Worm (Caenorhabditis elegans) whole organism, L4 larva: ENCODE measurements around the gene K08B12.1.
A peak's percentile ranks its signal among the peaks of the same experiment; 100 is the strongest.

Experiments
- F37D6.2 ChIP-seq: sonication (generic microtip); optimal IDR thresholded peaks from 2 replicates; lab custom pipeline; 2016; ENCODE audit warnings: mild to moderate bottlenecking, missing genetic modification characterization, missing compliant biosample characterization
- ZK337.2 ChIP-seq: fragments of 200-800 bp; sonication (Bioruptor generic); IDR thresholded peaks from 2 replicates; pipeline ENCODE4 v1.3.6; 2022; ENCODE audit warnings: missing genetic modification reagents, missing genetic modification characterization, missing compliant biosample characterization
- ceh-20 ChIP-seq: fragments of 200-800 bp; sonication (Bioruptor generic); IDR thresholded peaks from 2 replicates; pipeline ENCODE4 v1.3.6; 2022; ENCODE audit warnings: missing genetic modification reagents, missing genetic modification characterization, missing compliant biosample characterization
- ceh-28 ChIP-seq: fragments of 150-350 bp; optimal IDR thresholded peaks from 2 replicates; lab custom pipeline; 2014; ENCODE audit warnings: missing biosample characterization, missing genetic modification reagents, missing genetic modification characterization
- ceh-44 ChIP-seq: fragments of 200-800 bp; sonication (Bioruptor generic); IDR thresholded peaks from 2 replicates; pipeline ENCODE4 v1.3.6; 2022; ENCODE audit warnings: missing genetic modification reagents, missing genetic modification characterization, missing compliant biosample characterization
- ceh-82 ChIP-seq: sonication (generic microtip); optimal IDR thresholded peaks from 2 replicates; lab custom pipeline; 2017; ENCODE audit warnings: missing biosample characterization, missing genetic modification characterization
- ctbp-1 ChIP-seq: fragments of 200-800 bp; sonication (Bioruptor generic); IDR thresholded peaks from 2 replicates; pipeline ENCODE4 v1.3.6; 2022; ENCODE audit warnings: missing genetic modification reagents, missing genetic modification characterization, missing compliant biosample characterization
- daf-19 ChIP-seq: fragments of 200-800 bp; sonication (Bioruptor generic); conservative IDR thresholded peaks from 2 replicates; pipeline ENCODE4 v1.3.6; 2022; ENCODE audit warnings: missing genetic modification characterization, missing compliant biosample characterization
- dmd-6 ChIP-seq: fragments of 200-800 bp; sonication (Bioruptor generic); IDR thresholded peaks from 2 replicates; pipeline ENCODE4 v1.3.6; 2022; ENCODE audit warnings: missing genetic modification reagents, missing genetic modification characterization, missing compliant biosample characterization
- dmd-8 ChIP-seq: fragments of 200-800 bp; sonication (Bioruptor generic); IDR thresholded peaks from 2 replicates; pipeline ENCODE4 v1.3.6; 2022; ENCODE audit warnings: missing genetic modification characterization, missing compliant biosample characterization
- dpl-1 ChIP-seq: fragments of 150-350 bp; optimal IDR thresholded peaks from 2 replicates; lab custom pipeline; 2014; ENCODE audit warnings: missing biosample characterization, missing genetic modification reagents, missing genetic modification characterization
- egl-43 ChIP-seq: fragments of 200-800 bp; sonication (Bioruptor generic); IDR thresholded peaks from 2 replicates; pipeline ENCODE4 v1.3.6; 2022; ENCODE audit warnings: missing genetic modification reagents, missing genetic modification characterization, missing compliant biosample characterization
- fos-1 ChIP-seq: fragments of 150-350 bp; optimal IDR thresholded peaks from 2 replicates; lab custom pipeline; 2014; ENCODE audit warnings: missing biosample characterization, missing genetic modification characterization
- hif-1 ChIP-seq, 2 experiments: sonication (generic microtip); optimal IDR thresholded peaks; 2 replicates each; lab custom pipeline; 2016 to 2017; ENCODE audit warnings: missing compliant biosample characterization in 2 of 2, missing genetic modification characterization in 2 of 2, missing genetic modification reagents in 2 of 2, missing genotype in 2 of 2, mild to moderate bottlenecking in 1 of 2
- hlh-11 ChIP-seq: fragments of 200-800 bp; sonication (Bioruptor generic); optimal IDR thresholded peaks from 2 replicates; lab custom pipeline; 2018; ENCODE audit warnings: mild to moderate bottlenecking, missing genetic modification characterization, missing compliant biosample characterization
- hlh-30 ChIP-seq: sonication (generic microtip); optimal IDR thresholded peaks from 2 replicates; lab custom pipeline; 2017; ENCODE audit warnings: antibody characterized with exemption, mild to moderate bottlenecking, missing genetic modification characterization, missing compliant biosample characterization; ENCODE audit not compliant: insufficient read depth
- jun-1 ChIP-seq: fragments of 150-350 bp; optimal IDR thresholded peaks from 2 replicates; lab custom pipeline; 2014; ENCODE audit warnings: missing biosample characterization, missing genetic modification reagents, missing genetic modification characterization
- lin-29 ChIP-seq: fragments of 200-800 bp; sonication (Bioruptor generic); IDR thresholded peaks from 2 replicates; pipeline ENCODE4 v1.3.6; 2022; ENCODE audit warnings: missing genetic modification reagents, missing genetic modification characterization, missing compliant biosample characterization
- lir-3 ChIP-seq: sonication (generic microtip); optimal IDR thresholded peaks from 2 replicates; lab custom pipeline; 2016; ENCODE audit warnings: mild to moderate bottlenecking, missing genetic modification characterization, missing compliant biosample characterization
- lsy-2 ChIP-seq, 2 experiments: fragments of 150-350 bp in 1 of 2; sonication (generic microtip) in 1 of 2; optimal IDR thresholded peaks; 2 replicates each; lab custom pipeline; 2014 to 2017; ENCODE audit warnings: missing biosample characterization in 2 of 2, missing genetic modification characterization in 2 of 2
- madf-5 ChIP-seq, 2 experiments: fragments of 200-800 bp; sonication (Bioruptor generic); IDR thresholded peaks; 2 replicates each; pipeline ENCODE4 v1.3.6; 2022; ENCODE audit warnings: missing compliant biosample characterization in 2 of 2, missing genetic modification characterization in 2 of 2
- mdl-1 ChIP-seq, 2 experiments: fragments of 150-350 bp in 1 of 2; sonication (generic microtip) in 1 of 2; optimal IDR thresholded peaks; 2 replicates each; lab custom pipeline; 2014 to 2017; ENCODE audit warnings: missing biosample characterization in 2 of 2, missing genetic modification characterization in 2 of 2
- mdt-29 ChIP-seq: fragments of 200-800 bp; sonication (Bioruptor generic); IDR thresholded peaks from 2 replicates; pipeline ENCODE4 v1.3.6; 2022; ENCODE audit warnings: missing genetic modification reagents, missing genetic modification characterization, missing compliant biosample characterization
- mep-1 ChIP-seq: fragments of 150-350 bp; sonication (generic microtip); optimal IDR thresholded peaks from 3 replicates; lab custom pipeline; 2014; ENCODE audit warnings: missing biosample characterization, missing genetic modification characterization
- mes-2 ChIP-seq: sonication (generic microtip); optimal IDR thresholded peaks from 2 replicates; lab custom pipeline; 2016; ENCODE audit warnings: missing genotype, mild to moderate bottlenecking, missing genetic modification characterization, missing compliant biosample characterization; ENCODE audit not compliant: poor library complexity, severe bottlenecking
- mxl-3 ChIP-seq: fragments of 200-800 bp; sonication (Bioruptor generic); optimal IDR thresholded peaks from 2 replicates; lab custom pipeline; 2018; ENCODE audit warnings: mild to moderate bottlenecking, missing genetic modification characterization, missing compliant biosample characterization
- nhr-11 ChIP-seq: fragments of 150-350 bp; optimal IDR thresholded peaks from 2 replicates; lab custom pipeline; 2014; ENCODE audit warnings: missing biosample characterization, missing genetic modification characterization
- nhr-28 ChIP-seq: fragments of 150-350 bp; optimal IDR thresholded peaks from 2 replicates; lab custom pipeline; 2014; ENCODE audit warnings: missing biosample characterization, missing genetic modification characterization
- nhr-41 ChIP-seq: fragments of 200-800 bp; sonication (Bioruptor generic); IDR thresholded peaks from 2 replicates; pipeline ENCODE4 v1.3.6; 2022; ENCODE audit warnings: missing genetic modification reagents, missing genetic modification characterization, missing compliant biosample characterization
- nhr-42 ChIP-seq: fragments of 200-800 bp; sonication (Bioruptor generic); IDR thresholded peaks from 2 replicates; pipeline ENCODE4 v1.3.6; 2022; ENCODE audit warnings: missing genetic modification characterization, missing compliant biosample characterization
- nhr-48 ChIP-seq: sonication (generic microtip); optimal IDR thresholded peaks from 2 replicates; lab custom pipeline; 2016; ENCODE audit warnings: mild to moderate bottlenecking, missing genetic modification characterization, missing compliant biosample characterization
- nhr-6 ChIP-seq: fragments of 150-350 bp; optimal IDR thresholded peaks from 2 replicates; lab custom pipeline; 2014; ENCODE audit warnings: missing biosample characterization, missing genetic modification characterization
- nhr-76 ChIP-seq: fragments of 150-350 bp; optimal IDR thresholded peaks from 2 replicates; lab custom pipeline; 2014; ENCODE audit warnings: missing biosample characterization, missing genetic modification characterization
- nhr-77 ChIP-seq: fragments of 150-350 bp; optimal IDR thresholded peaks from 2 replicates; lab custom pipeline; 2014; ENCODE audit warnings: missing biosample characterization, missing genetic modification characterization
- pha-4 ChIP-seq, 2 experiments: fragments of 150-350 bp in 1 of 2; fragments of 200-800 bp in 1 of 2; sonication (Bioruptor generic) in 1 of 2; IDR thresholded peaks in 1 of 2; optimal IDR thresholded peaks in 1 of 2; 2 replicates each; pipeline versions ENCODE4 v1.3.6 to Lab custom; 2014 to 2022; ENCODE audit warnings: missing genetic modification characterization in 2 of 2, missing genetic modification reagents in 2 of 2, missing biosample characterization in 1 of 2, missing compliant biosample characterization in 1 of 2
- php-3 ChIP-seq: fragments of 200-800 bp; sonication (Bioruptor generic); IDR thresholded peaks from 2 replicates; pipeline ENCODE4 v1.3.6; 2022; ENCODE audit warnings: missing genetic modification reagents, missing genetic modification characterization, missing compliant biosample characterization
- rbr-2 ChIP-seq: sonication (generic microtip); optimal IDR thresholded peaks from 2 replicates; lab custom pipeline; 2016; ENCODE audit warnings: missing genotype, missing genetic modification characterization, missing compliant biosample characterization
- skn-1 ChIP-seq: fragments of 150-350 bp; optimal IDR thresholded peaks from 2 replicates; lab custom pipeline; 2014; ENCODE audit warnings: missing biosample characterization, missing genetic modification characterization
- tra-1 ChIP-seq: fragments of 200-800 bp; sonication (Bioruptor generic); IDR thresholded peaks from 2 replicates; pipeline ENCODE4 v1.3.6; 2022; ENCODE audit warnings: missing genetic modification reagents, missing genetic modification characterization, missing compliant biosample characterization
- unc-62 ChIP-seq, 3 experiments: fragments of 150-350 bp in 1 of 3; sonication (generic microtip); optimal IDR thresholded peaks in 2 of 3; peaks in 1 of 3; 1 replicate in 1 of 3; 2 replicates in 2 of 3; lab custom pipeline; 2014 to 2017; ENCODE audit warnings: missing biosample characterization in 3 of 3, missing genetic modification characterization in 3 of 3, missing genetic modification reagents in 3 of 3, missing genotype in 1 of 3
- zip-2 ChIP-seq: fragments of 150-350 bp; optimal IDR thresholded peaks from 2 replicates; lab custom pipeline; 2014; ENCODE audit warnings: missing biosample characterization, missing genetic modification characterization
- ztf-7 ChIP-seq: fragments of 150-350 bp; optimal IDR thresholded peaks from 2 replicates; lab custom pipeline; 2014; ENCODE audit warnings: missing biosample characterization, missing genetic modification characterization

Gene K08B12.1

ce11 chrV:6211509-6211908, 47.7 kb upstream of the K08B12.1 start (continued):
- TF ChIP-seq rbr-2 (tag; lab: Kevin White, UChicago), result no peak
- peak; percentile 76 for TF ChIP-seq mxl-3
- peak; percentile 78 for TF ChIP-seq nhr-28

- TF ChIP-seq hlh-30 (tag; lab: Kevin White, UChicago), result peak; percentile 29
- TF ChIP-seq unc-62 (GFP tag; optimal IDR thresholded peaks at IDR 0.05 in 1 of 2; lab: Kevin White, UChicago), result peak in 1 of 2 experiments; percentile 95
- no peak for TF ChIP-seq unc-62 (tag; optimal IDR thresholded peaks at IDR 0.05; lab: Kevin White, UChicago)
- TF ChIP-seq tra-1, result no peak
Observed at ce11 chrV:6212566-6212965, 46.6 kb upstream of the K08B12.1 start.

DNA sequence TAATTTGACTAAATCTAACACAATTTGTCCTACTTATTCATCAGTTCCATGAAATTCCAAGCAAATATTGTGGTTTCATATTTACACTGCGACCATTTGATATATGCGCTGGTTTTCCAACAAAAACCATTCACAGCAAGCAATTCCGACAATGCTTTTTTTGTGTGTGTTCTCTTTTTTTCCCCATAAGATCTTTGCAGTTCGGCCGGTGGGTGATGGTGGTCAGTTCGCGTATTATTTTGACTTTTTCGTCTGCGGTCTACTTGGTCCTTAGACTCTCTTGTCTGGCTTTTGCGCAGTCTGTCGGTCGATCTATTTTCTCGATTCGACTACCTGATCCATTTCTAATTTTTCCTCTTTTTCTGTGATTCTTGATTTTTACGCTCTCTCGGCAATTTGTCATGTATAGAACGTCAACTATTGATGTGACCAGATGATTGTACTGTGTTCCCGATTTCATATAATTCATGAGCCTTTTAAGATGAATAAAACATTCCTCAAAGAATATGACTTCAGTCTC, 45.9 kb upstream of the K08B12.1 start:
- no peak for TF ChIP-seq ztf-7 (tag; lab: Kevin White, UChicago)
- no peak for TF ChIP-seq daf-19 (GFP tag; lab: Robert Waterston, UW)
- TF ChIP-seq lsy-2 (tag; optimal IDR thresholded peaks at IDR 0.05; lab: Kevin White, UChicago), result peak in 1 of 2 experiments; percentile 6
- peak in 1 of 2 experiments; percentile 43 for TF ChIP-seq mdl-1 (tag; optimal IDR thresholded peaks at IDR 0.05; lab: Kevin White, UChicago)
- no peak for TF ChIP-seq tra-1
- TF ChIP-seq lir-3 (tag; lab: Kevin White, UChicago), result no peak
- peak in 1 of 2 experiments; percentile 94 for TF ChIP-seq unc-62 (GFP tag; optimal IDR thresholded peaks at IDR 0.05 in 1 of 2; lab: Kevin White, UChicago)
- no peak for TF ChIP-seq unc-62 (tag; optimal IDR thresholded peaks at IDR 0.05; lab: Kevin White, UChicago)
- TF ChIP-seq mxl-3, result no peak
- peak; percentile 53 for TF ChIP-seq nhr-28
- TF ChIP-seq ceh-44 (GFP tag; lab: Robert Waterston, UW), result no peak

DNA sequence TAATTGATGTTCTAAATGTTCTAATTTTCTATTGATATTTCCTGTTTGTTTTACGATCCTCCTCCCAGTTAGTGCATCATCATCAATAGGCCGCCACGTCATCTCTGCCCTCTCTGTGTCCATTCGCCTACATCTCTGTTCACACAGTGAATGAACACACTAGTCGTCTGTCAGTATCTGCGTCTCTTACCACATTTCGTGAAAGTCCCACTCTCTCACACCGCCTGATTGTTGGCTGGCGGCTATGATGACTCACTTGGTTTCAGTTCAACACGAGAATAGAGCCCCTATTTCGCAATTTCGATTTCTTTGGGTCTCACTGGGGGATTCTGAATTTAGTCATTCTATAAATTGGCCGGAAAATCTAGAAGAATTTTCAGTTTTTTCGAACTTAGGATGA, 45.3 kb upstream of the K08B12.1 start:
- TF ChIP-seq nhr-48 (tag; lab: Kevin White, UChicago) (peak; percentile 26), unc-62 (GFP tag; optimal IDR thresholded peaks at IDR 0.05 in 1 of 2; lab: Kevin White, UChicago) (peak in 1 of 2 experiments; percentile 100), unc-62 (tag; optimal IDR thresholded peaks at IDR 0.05; lab: Kevin White, UChicago) (no peak), jun-1 (peak; percentile 78), ZK337.2 (GFP tag; lab: Robert Waterston, UW) (no peak), pha-4 (GFP tag; IDR thresholded peaks at IDR 0.05; lab: Robert Waterston, UW) (no peak), pha-4 (tag; optimal IDR thresholded peaks at IDR 0.05; lab: Kevin White, UChicago) (peak; percentile 86), dmd-6 (GFP tag; lab: Robert Waterston, UW) (peak; percentile 33), nhr-41 (GFP tag; lab: Robert Waterston, UW) (no peak), hlh-11 (tag; lab: Kevin White, UChicago) (peak; percentile 80), rbr-2 (tag; lab: Kevin White, UChicago) (peak; percentile 56), mxl-3 (peak; percentile 71), mes-2 (tag; lab: Kevin White, UChicago) (peak; percentile 66), php-3 (no peak), mdl-1 (tag; optimal IDR thresholded peaks at IDR 0.05; lab: Kevin White, UChicago) (peak; percentile 79 to 81), madf-5 (GFP tag; IDR thresholded peaks at IDR 0.05; lab: Robert Waterston, UW) (no peak), fos-1 (peak; percentile 4), mdt-29 (0 out of 2 replicates have a peak, but pooled peaks have one; percentile 38), dpl-1 (GFP tag; lab: Kevin White, UChicago) (peak; percentile 37), ceh-82 (tag; lab: Kevin White, UChicago) (no peak), F37D6.2 (tag; lab: Kevin White, UChicago) (no peak), nhr-42 (GFP tag; lab: Robert Waterston, UW) (peak; percentile 39; the same call in 1 of the 2 replicates), ceh-28 (tag; lab: Kevin White, UChicago) (peak; percentile 4), nhr-76 (tag; lab: Kevin White, UChicago) (no peak), egl-43 (GFP tag; lab: Robert Waterston, UW) (0 out of 2 replicates have a peak, but pooled peaks have one; percentile 10), lin-29 (GFP tag; lab: Robert Waterston, UW) (no peak), nhr-77 (tag; lab: Kevin White, UChicago) (peak; percentile 54), dmd-8 (GFP tag; lab: Robert Waterston, UW) (no peak), nhr-6 (tag; lab: Kevin White, UChicago) (peak; percentile 80), hlh-30 (tag; lab: Kevin White, UChicago) (peak; percentile 94), zip-2 (tag; lab: Kevin White, UChicago) (no peak), nhr-11 (tag; lab: Kevin White, UChicago) (peak; percentile 13), mep-1 (tag; lab: Kevin White, UChicago) (peak; percentile 70), hif-1 (tag; optimal IDR thresholded peaks at IDR 0.05; lab: Kevin White, UChicago) (peak in 1 of 2 experiments; percentile 41), nhr-28 (peak; percentile 35), skn-1 (tag; lab: Kevin White, UChicago) (no peak), ceh-20 (0 out of 2 replicates have a peak, but pooled peaks have one; percentile 28), ctbp-1 (GFP tag; lab: Robert Waterston, UW) (no peak)
